Worm (Caenorhabditis elegans): Measurements from ENCODE around the gene H03G16.6.
A peak's percentile ranks its signal among the peaks of the same experiment; 100 is the strongest.

H03G16.6 gene

DNA sequence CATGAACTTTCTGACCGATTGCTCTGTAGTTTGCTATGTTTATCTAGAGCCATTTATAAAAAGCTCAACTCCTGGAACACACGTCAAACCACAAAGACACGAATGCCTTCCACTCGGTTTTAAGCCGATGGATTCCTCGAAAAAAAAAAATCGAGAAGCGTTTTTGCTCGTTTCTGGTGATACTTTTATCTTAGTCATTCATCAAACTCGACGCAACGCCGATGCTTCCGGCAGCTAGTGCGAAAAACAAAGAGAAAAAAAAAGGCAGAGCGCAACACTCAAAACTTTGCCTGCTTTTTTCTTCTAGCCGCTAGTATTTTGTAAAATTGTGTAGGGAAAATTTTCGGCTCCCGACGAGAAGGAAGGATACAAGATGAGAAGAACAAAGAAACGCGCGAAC is 24.9 kb upstream of the H03G16.6 start:
- TF ChIP-seq ztf-28 (GFP tag; IDR thresholded peaks at IDR 0.05) = no peak
- TF ChIP-seq nhr-179 (tag; optimal IDR thresholded peaks at IDR 0.05) = no peak

DNA sequence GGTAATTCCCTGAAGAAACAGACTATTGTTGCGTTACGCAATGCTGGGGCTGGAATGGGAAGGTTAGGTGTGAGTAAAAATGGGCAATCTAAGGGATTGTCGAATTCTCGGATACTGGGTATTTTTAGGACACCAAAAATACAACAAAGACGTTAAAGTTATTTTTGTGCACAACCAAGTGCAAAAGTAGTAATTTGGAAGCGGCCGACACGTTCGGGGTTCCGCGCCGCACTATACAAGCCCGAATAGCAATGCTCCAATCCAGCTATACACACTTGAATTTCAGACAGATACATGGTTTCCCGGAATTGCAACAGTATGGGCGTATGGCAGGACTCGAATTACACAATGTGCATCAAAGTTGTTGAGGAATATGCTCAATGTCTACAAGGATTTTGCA is 24.5 kb upstream of the H03G16.6 start:
- no peak for TF ChIP-seq die-1 (tag; optimal IDR thresholded peaks at IDR 0.05)
- TF ChIP-seq ccch-3 (GFP tag; optimal IDR thresholded peaks at IDR 0.05) = no peak
- no peak for TF ChIP-seq snpc-4 (GFP tag; optimal IDR thresholded peaks at IDR 0.05)
- TF ChIP-seq snpc-4 (tag; optimal IDR thresholded peaks at IDR 0.05) = peak in 2 of 4 experiments; percentile 54 to 75
- no peak for TF ChIP-seq mxl-1 (tag; optimal IDR thresholded peaks at IDR 0.05)
- TF ChIP-seq lsl-1 (GFP tag; optimal IDR thresholded peaks at IDR 0.05) = no peak
- no peak for TF ChIP-seq unc-62 (GFP tag; optimal IDR thresholded peaks at IDR 0.05)
- TF ChIP-seq chd-7 (tag; optimal IDR thresholded peaks at IDR 0.05) = no peak

DNA sequence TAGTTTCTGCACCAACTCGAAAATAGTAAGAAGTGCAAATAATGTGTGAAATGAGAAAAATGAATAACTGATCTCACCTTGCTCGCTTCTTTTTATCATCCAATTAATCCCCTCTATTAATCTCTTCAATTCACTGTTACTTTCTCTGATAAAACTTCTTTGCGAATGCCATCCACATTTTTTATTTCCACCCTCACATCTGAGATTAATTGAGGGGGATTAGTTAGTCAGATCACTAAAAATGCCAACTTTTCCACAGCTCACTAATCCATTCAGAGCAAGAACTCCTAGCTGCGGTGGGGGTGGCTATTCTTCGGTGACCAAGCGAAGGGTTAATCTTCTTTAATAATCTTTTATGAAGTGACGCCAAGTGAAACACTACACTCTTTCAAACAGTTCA is 17.7 kb upstream of the H03G16.6 start, which contains the start of gene dsc-1:
TSS of gene dsc-1 (minus strand) at position 46 of the 400 bp plus-strand sequence.
- TF ChIP-seq rcor-1 (GFP tag; IDR thresholded peaks at IDR 0.05) (no peak), madf-8 (GFP tag; conservative IDR thresholded peaks at IDR 0.05) (no peak), chd-7 (tag; optimal IDR thresholded peaks at IDR 0.05) (no peak), lag-1 (GFP tag; IDR thresholded peaks at IDR 0.05) (no peak), attf-3 (GFP tag; conservative IDR thresholded peaks at IDR 0.05) (no peak), zfh-2 (GFP tag; conservative IDR thresholded peaks at IDR 0.05) (no peak), ets-4 (GFP tag; optimal IDR thresholded peaks at IDR 0.05) (no peak)

DNA sequence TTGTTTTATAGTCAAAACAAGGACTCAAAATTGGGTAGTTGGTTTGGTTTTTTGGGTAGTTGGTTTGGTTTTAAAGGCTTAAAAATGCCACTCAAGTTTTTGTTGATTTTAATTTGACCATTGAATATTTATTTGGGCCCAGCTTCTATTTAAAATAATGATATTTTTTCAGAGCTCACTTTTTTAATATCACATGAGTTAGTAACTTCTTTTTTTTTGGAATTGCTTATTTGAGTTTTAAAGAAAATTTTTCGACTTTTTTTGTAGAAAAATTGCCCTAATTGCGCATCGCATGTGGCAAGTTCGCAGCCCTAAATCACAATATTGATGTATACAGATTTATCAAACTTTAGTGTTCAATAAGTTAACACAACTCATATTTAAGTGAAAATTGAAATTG is 16.7 kb upstream of the H03G16.6 start:
- no peak for TF ChIP-seq F49E8.2 (tag; optimal IDR thresholded peaks at IDR 0.05; ENCODE audit: insufficient read depth)
- TF ChIP-seq ztf-26 (tag; optimal IDR thresholded peaks at IDR 0.05) = no peak

DNA sequence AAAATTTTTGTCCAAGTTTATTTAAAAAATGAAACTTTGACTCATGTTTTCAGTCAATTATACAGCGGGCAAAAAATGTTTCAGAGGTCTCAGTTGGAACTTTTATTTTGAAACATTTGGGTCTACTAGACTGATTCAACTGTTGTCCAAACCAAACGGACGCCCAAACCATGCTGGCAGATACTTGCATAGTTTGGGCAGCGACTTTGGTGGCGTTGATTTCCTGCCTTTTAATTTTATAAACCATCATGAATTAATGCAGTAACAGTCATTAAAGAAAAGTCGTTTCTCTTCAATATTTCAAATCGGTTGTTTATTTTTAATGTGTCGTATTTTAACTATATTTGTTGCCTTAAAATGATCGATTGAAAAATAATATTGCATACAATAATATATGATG is 16.2 kb upstream of the H03G16.6 start:
- TF ChIP-seq cebp-1 (GFP tag; IDR thresholded peaks at IDR 0.05) (no peak), cebp-1 (tag; optimal IDR thresholded peaks at IDR 0.05) (peak; percentile 21), lin-40 (tag; optimal IDR thresholded peaks at IDR 0.05) (peak; percentile 51), repo-1 (tag; optimal IDR thresholded peaks at IDR 0.05) (peak; percentile 65), aptf-3 (GFP tag; IDR thresholded peaks at IDR 0.05) (no peak), athp-1 (tag; optimal IDR thresholded peaks at IDR 0.05) (peak; percentile 16), zim-3 (tag; optimal IDR thresholded peaks at IDR 0.05) (no peak), F10E7.11 (tag; optimal IDR thresholded peaks at IDR 0.05) (no peak), madf-3 (GFP tag; IDR thresholded peaks at IDR 0.05) (peak; percentile 59; the same call in 1 of the 2 replicates), nfyb-1 (GFP tag; IDR thresholded peaks at IDR 0.05) (peak; percentile 28; the same call in 1 of the 2 replicates), unc-130 (GFP tag; optimal IDR thresholded peaks at IDR 0.05) (no peak), lin-54 (GFP tag; optimal IDR thresholded peaks at IDR 0.05) (no peak), akir-1 (GFP tag; optimal IDR thresholded peaks at IDR 0.05) (no peak), nhr-120 (GFP tag; IDR thresholded peaks at IDR 0.05) (no peak), ZK185.1 (tag; optimal IDR thresholded peaks at IDR 0.05; ENCODE audit: poor library complexity, severe bottlenecking) (peak; percentile 19), F22D6.2 (tag; optimal IDR thresholded peaks at IDR 0.05) (peak; percentile 17), snpc-1.1 (tag; optimal IDR thresholded peaks at IDR 0.05; ENCODE audit: insufficient read depth) (no peak), madf-6 (GFP tag; IDR thresholded peaks at IDR 0.05) (no peak), chd-7 (tag; optimal IDR thresholded peaks at IDR 0.05) (peak; percentile 41), madf-8 (GFP tag; conservative IDR thresholded peaks at IDR 0.05) (no peak), hlh-26 (GFP tag; conservative IDR thresholded peaks at IDR 0.05) (no peak), ets-4 (GFP tag; optimal IDR thresholded peaks at IDR 0.05) (no peak)

Measured in whole organism, young adult.